Worm (Caenorhabditis elegans) whole organism, L1 larva: ENCODE measurements around the gene Y43C5A.4.

Experiments
- aha-1 ChIP-seq: fragments of 150-350 bp; optimal IDR thresholded peaks from 2 replicates; lab custom pipeline; 2014; ENCODE audit warnings: missing biosample characterization, missing genetic modification characterization
- dpl-1 ChIP-seq, 3 experiments: fragments of 150-350 bp in 2 of 3; sonication (generic microtip) in 1 of 3; optimal IDR thresholded peaks; 2 replicates each; lab custom pipeline; 2014 to 2017; ENCODE audit warnings: missing biosample characterization in 3 of 3, missing genetic modification characterization in 3 of 3, missing genetic modification reagents in 3 of 3
- efl-3 ChIP-seq: fragments of 200-800 bp; sonication (Bioruptor generic); optimal IDR thresholded peaks from 2 replicates; lab custom pipeline; 2018; ENCODE audit warnings: mild to moderate bottlenecking, missing genetic modification characterization, missing compliant biosample characterization
- egl-27 ChIP-seq, 2 experiments: fragments of 150-350 bp in 1 of 2; sonication (generic microtip); optimal IDR thresholded peaks; 3 replicates each; lab custom pipeline; 2017 to 2018; ENCODE audit warnings: missing biosample characterization in 2 of 2, missing genetic modification characterization in 2 of 2, missing genetic modification reagents in 2 of 2
- fkh-10 ChIP-seq: sonication (generic microtip); optimal IDR thresholded peaks from 2 replicates; lab custom pipeline; 2017; ENCODE audit warnings: missing biosample characterization, missing genetic modification reagents, missing genetic modification characterization
- fkh-8 ChIP-seq: sonication (generic microtip); optimal IDR thresholded peaks from 2 replicates; lab custom pipeline; 2016; ENCODE audit warnings: mild to moderate bottlenecking, missing genetic modification characterization, missing compliant biosample characterization
- lin-39 ChIP-seq: fragments of 150-350 bp; optimal IDR thresholded peaks from 2 replicates; lab custom pipeline; 2014; ENCODE audit warnings: missing biosample characterization, missing genetic modification reagents, missing genetic modification characterization
- lir-3 ChIP-seq: sonication (generic microtip); optimal IDR thresholded peaks from 2 replicates; lab custom pipeline; 2016; ENCODE audit warnings: mild to moderate bottlenecking, missing genetic modification characterization, moderate library complexity, missing compliant biosample characterization; ENCODE audit not compliant: poor library complexity
- lsy-2 ChIP-seq, 2 experiments: fragments of 150-350 bp; optimal IDR thresholded peaks; 2 replicates each; lab custom pipeline; 2014; ENCODE audit warnings: missing biosample characterization in 2 of 2, missing genetic modification characterization in 2 of 2
- mdl-1 ChIP-seq, 2 experiments: fragments of 150-350 bp; optimal IDR thresholded peaks; 2 replicates each; lab custom pipeline; 2014 to 2017; ENCODE audit warnings: missing biosample characterization in 2 of 2, missing genetic modification characterization in 2 of 2, inconsistent platforms in 1 of 2
- nhr-11 ChIP-seq: fragments of 150-350 bp; optimal IDR thresholded peaks from 2 replicates; lab custom pipeline; 2014; ENCODE audit warnings: missing biosample characterization, missing genetic modification characterization
- unc-62 ChIP-seq: fragments of 150-350 bp; optimal IDR thresholded peaks from 2 replicates; lab custom pipeline; 2014; ENCODE audit warnings: missing biosample characterization, missing genetic modification reagents, missing genetic modification characterization
- zip-4 ChIP-seq: fragments of 200-800 bp; sonication (Bioruptor generic); optimal IDR thresholded peaks from 2 replicates; lab custom pipeline; 2018; ENCODE audit warnings: mild to moderate bottlenecking, missing genetic modification characterization, moderate library complexity, missing compliant biosample characterization

ce11 chrIV:10269137-10269933 is 8.5 kb upstream of the Y43C5A.4 start, which contains the start of the genes nspd-7 and Y43C5A.2:
- TF ChIP-seq nhr-11 (tag; lab: Kevin White, UChicago): no peak
- TF ChIP-seq unc-62 (GFP tag; lab: Kevin White, UChicago): no peak
- TF ChIP-seq lsy-2 (tag; optimal IDR thresholded peaks at IDR 0.05; lab: Kevin White, UChicago): no peak
- TF ChIP-seq zip-4: no peak
- no peak for TF ChIP-seq fkh-10 (GFP tag; lab: Kevin White, UChicago)
- no peak for TF ChIP-seq dpl-1 (GFP tag; optimal IDR thresholded peaks at IDR 0.05; lab: Kevin White, UChicago)
- TF ChIP-seq lin-39 (tag; lab: Kevin White, UChicago): no peak
- TF ChIP-seq mdl-1 (tag; optimal IDR thresholded peaks at IDR 0.05; lab: Kevin White, UChicago): no peak
- TF ChIP-seq fkh-8: no peak
- no peak for TF ChIP-seq aha-1 (tag; lab: Kevin White, UChicago)
- TF ChIP-seq lir-3: no peak
- no peak for TF ChIP-seq egl-27 (tag; optimal IDR thresholded peaks at IDR 0.05; lab: Kevin White, UChicago)
- TF ChIP-seq efl-3 (GFP tag; lab: Kevin White, UChicago): no peak
